Worm (Caenorhabditis elegans) whole organism, L4/young adult: Measurements from ENCODE around the gene C03E10.3.

Experiments used
- W03F9.2 ChIP-seq: fragments of 150-350 bp; optimal IDR thresholded peaks from 2 replicates; lab custom pipeline; 2014; ENCODE audit warnings: missing biosample characterization, missing genetic modification characterization
- dao-5 ChIP-seq: sonication (generic microtip); optimal IDR thresholded peaks from 2 replicates; lab custom pipeline; 2016; ENCODE audit warnings: missing genotype, missing genetic modification characterization, moderate library complexity, missing compliant biosample characterization
- him-1 ChIP-seq: sonication (generic microtip); optimal IDR thresholded peaks from 2 replicates; lab custom pipeline; 2016; ENCODE audit warnings: missing genotype, missing genetic modification reagents, missing genetic modification characterization, missing compliant biosample characterization

Gene C03E10.3

DNA sequence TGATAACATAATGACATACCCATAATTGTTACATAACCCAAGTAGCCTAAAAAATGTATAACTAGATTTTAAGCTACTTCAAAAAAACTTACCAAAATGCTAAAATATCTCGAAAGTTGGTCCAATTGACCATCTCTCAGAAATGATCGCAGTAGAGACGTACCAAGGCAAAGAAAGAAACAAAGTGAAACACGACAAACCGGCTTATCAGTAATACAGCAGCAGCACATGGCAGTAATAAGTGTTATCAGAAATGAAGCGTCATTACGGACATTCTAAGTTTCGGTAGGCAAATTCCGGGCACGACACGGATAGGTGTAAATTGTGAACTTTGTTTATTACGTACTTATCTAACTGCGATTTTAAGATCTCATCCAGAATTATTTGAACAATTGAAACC, 20.7 kb upstream of the C03E10.3 start, which contains the start of gene cln-3.1:
TSS of gene cln-3.1 (minus strand) at position 171 of the 400 bp plus-strand sequence.
- TF ChIP-seq him-1 (no peak), W03F9.2 (tag; lab: Kevin White, UChicago) (no peak), dao-5 (tag; lab: Kevin White, UChicago) (no peak)

DNA sequence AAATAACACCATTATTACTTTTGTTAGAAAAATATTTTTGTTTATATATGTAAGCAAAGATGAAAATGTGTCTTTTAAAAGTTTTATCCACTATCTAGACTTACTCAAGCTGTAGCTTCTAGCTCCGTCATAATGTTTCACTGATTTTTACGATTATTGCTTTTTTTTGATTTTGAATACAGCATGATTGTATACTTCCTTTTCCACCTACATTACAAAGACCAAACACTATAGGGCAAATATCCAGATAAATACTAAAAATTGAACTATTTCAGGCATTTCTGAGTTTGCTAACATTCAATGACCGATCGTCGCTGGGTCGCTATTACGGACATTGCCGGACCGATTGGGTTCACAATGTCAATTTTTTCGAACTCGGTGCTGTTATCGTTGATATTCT, 19.5 kb upstream of the C03E10.3 start, which contains the start of gene str-116:
TSS of gene str-116 (plus strand) at position 301 of the 400 bp plus-strand sequence.
- TF ChIP-seq dao-5 (tag; lab: Kevin White, UChicago) (no peak), W03F9.2 (tag; lab: Kevin White, UChicago) (no peak), him-1 (no peak)

- TF ChIP-seq W03F9.2 (tag; lab: Kevin White, UChicago) = no peak
- no peak for TF ChIP-seq dao-5 (tag; lab: Kevin White, UChicago)
- TF ChIP-seq him-1 = no peak
Measured at ce11 chrV:11268791-11269190, 17.4 kb upstream of the C03E10.3 start, which contains the start of gene str-115. TSS of gene str-115 (plus strand) at chrV:11269091.

ce11 chrV:11271051-11271450, 15.2 kb upstream of the C03E10.3 start, which contains the start of gene clec-222:
TSS of gene clec-222 (plus strand) at chrV:11271351.
- no peak for TF ChIP-seq dao-5 (tag; lab: Kevin White, UChicago)
- no peak for TF ChIP-seq W03F9.2 (tag; lab: Kevin White, UChicago)
- TF ChIP-seq him-1 = no peak

DNA sequence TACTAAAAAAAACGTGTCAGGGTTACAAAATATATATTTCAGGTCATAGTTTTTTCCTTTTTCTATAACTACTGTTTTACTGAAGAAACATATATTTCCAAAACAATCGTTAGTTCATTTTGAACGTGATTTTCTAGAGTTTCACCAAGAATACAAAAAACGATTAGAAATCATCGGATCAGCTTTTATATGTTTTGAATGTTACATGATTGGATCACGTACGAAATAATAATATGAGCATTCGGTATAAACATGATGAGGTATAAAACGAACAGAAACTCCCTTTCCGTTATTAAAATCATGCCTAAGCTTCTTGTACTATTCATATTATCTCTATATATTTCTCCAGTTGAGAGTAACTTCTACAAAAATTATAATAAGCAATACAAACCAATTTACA, 13.4 kb upstream of the C03E10.3 start, which contains the start of gene clec-223:
TSS of gene clec-223 (plus strand) at position 301 of the 400 bp plus-strand sequence.
- no peak for TF ChIP-seq W03F9.2 (tag; lab: Kevin White, UChicago)
- no peak for TF ChIP-seq him-1
- TF ChIP-seq dao-5 (tag; lab: Kevin White, UChicago) = no peak

DNA sequence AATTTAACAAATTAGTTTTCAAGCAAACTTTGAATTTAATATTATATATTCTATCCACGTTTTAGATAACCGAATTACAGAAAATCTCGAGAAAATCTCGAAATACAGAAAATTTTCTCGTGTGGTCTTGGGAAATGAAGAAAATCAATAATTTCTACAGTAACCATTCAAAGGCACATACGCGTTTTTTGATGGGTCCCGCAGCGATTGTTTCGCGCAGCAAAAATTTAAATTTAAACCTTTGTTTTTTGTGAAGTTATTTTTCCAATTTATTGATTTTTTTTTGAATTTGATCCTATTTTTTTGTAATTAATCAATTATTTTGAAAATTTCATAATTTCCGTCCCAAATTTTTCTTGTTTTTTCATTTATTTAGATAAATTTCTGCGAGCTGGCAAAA, 6.7 kb upstream of the C03E10.3 start:
- no peak for TF ChIP-seq W03F9.2 (tag; lab: Kevin White, UChicago)
- no peak for TF ChIP-seq dao-5 (tag; lab: Kevin White, UChicago)
- no peak for TF ChIP-seq him-1

DNA sequence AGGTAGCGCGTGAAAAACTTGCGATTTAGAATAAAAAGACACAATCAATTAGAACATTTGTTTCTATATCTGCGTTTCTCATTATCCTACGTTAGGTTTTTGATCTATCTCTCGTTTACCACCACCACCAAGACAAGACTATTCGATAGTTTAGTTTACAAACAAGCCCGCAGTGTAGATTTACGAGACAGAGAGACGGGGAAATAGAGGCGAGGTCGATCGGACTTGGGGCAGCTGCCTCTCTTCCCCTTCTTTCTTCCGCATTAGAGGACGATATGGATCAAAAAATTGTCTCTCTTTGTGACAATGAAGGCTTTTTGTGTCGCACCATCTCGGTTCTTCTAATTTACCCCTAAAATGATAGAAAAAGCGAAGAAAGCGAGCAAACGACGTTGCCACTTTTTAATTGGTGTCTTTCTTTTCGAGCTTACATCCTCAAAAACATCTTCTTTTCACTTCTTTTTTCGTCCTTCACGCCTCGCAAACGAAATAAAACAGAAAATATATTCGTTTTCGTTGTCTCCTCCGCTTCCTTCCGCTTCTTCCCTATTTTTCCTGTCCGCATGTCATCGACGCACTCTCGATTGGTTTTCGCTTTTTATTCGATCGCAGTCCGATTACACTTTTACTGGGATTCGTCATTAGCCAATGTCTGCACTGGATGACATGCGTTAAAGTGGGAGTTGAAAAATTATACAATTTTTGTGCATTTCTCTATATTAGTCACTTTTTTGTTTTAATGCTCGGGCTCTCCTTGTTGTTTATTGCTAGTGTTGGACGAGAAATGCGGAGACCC, 4.6 kb upstream of the C03E10.3 start:
- TF ChIP-seq W03F9.2 (tag; lab: Kevin White, UChicago) (no peak), him-1 (no peak), dao-5 (tag; lab: Kevin White, UChicago) (no peak)

DNA sequence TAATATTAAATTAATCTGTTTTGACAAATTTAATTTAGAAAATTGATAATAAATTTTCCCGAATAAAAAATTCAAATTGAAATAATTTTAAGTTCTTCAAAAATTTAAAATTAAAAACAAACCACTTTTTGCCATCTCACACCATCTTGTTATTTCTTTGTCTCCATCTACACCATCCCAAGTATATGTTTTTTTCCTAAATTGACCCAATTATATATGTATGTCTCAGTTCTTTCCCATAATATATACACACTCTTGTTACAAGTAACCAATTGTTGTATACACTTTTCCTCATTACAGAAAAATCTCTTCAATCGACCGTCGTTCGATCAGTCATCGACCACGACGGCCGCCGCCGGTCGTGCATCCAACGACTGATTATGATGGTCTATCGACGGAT, 3.9 kb upstream of the C03E10.3 start, which contains the start of gene gly-20:
TSS of gene gly-20 (plus strand) at position 301 of the 400 bp plus-strand sequence.
- TF ChIP-seq dao-5 (tag; lab: Kevin White, UChicago) (no peak), W03F9.2 (tag; lab: Kevin White, UChicago) (no peak), him-1 (no peak)

ce11 chrV:11290888-11291287, 4.7 kb downstream of the C03E10.3 start, which contains the start of gene C03E10.1:
TSS of gene C03E10.1 (plus strand) at chrV:11291188.
- no peak for TF ChIP-seq him-1
- no peak for TF ChIP-seq W03F9.2 (tag; lab: Kevin White, UChicago)
- no peak for TF ChIP-seq dao-5 (tag; lab: Kevin White, UChicago)

DNA sequence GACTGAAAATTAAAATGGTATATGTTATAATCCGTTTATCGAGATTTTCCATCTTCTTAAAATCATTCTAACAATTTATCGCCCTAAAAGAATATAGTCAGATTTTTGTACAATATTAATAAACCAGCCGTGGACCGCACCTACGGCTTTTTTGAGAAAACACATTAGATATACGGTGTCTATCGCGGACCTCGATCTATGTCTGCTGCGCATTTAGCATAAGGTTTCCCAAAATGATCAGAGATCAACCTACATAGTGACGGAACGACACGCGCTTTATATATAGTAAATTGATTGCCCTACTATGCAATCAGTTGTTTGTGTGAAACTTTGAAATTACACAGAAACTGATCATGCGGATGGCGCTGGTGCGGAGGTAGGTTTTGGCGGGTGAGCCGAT, 6.5 kb downstream of the C03E10.3 start:
- TF ChIP-seq him-1 = no peak
- TF ChIP-seq dao-5 (tag; lab: Kevin White, UChicago) = no peak
- TF ChIP-seq W03F9.2 (tag; lab: Kevin White, UChicago) = no peak

ce11 chrV:11294393-11294792, 8.2 kb downstream of the C03E10.3 start, which contains the start of gene T03F7.6:
TSS of gene T03F7.6 (plus strand) at chrV:11294693.
- TF ChIP-seq W03F9.2 (tag; lab: Kevin White, UChicago) = no peak
- no peak for TF ChIP-seq him-1
- TF ChIP-seq dao-5 (tag; lab: Kevin White, UChicago) = no peak

DNA sequence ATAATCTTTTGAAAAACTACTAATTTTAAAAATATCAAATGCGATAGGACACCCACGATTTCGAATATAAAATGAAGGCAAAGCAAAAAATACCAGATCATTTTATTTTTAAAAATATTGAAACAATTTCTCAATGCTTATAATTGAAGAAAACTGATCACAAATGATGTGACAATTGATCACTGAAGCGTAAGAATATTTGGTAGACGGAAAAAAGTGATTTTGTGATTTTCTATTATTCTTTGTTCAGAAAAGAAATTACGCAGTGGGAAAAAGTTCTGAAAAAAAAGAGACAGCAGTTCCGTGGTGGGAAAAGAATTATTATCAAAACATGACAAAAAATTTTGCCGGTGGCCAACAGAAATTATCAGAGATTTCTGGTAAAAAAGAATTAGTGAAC, 12.4 kb downstream of the C03E10.3 start, which contains the start of gene T03F7.5:
TSS of gene T03F7.5 (minus strand) at position 101 of the 400 bp plus-strand sequence.
- TF ChIP-seq dao-5 (tag; lab: Kevin White, UChicago) = no peak
- no peak for TF ChIP-seq him-1

DNA sequence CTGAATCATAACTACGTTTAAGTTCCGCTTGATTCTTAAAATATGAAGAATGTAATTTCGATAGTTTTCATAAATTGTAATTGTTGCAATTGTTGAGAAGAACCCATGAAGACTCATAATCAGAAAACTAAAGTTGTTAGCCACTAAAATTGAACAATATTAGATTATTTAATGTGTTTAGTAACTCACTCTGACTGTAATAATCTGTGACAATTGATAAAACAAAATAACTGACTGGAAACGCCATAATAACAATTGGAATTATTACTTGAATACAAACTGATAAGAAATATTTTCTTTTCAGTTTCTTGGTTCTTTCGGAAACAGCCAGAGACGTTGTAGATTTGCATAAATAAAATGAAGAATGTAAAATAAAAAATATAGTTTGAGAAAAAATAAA, 13.2 kb downstream of the C03E10.3 start:
- TF ChIP-seq dao-5 (tag; lab: Kevin White, UChicago) (no peak), W03F9.2 (tag; lab: Kevin White, UChicago) (no peak), him-1 (no peak)

DNA sequence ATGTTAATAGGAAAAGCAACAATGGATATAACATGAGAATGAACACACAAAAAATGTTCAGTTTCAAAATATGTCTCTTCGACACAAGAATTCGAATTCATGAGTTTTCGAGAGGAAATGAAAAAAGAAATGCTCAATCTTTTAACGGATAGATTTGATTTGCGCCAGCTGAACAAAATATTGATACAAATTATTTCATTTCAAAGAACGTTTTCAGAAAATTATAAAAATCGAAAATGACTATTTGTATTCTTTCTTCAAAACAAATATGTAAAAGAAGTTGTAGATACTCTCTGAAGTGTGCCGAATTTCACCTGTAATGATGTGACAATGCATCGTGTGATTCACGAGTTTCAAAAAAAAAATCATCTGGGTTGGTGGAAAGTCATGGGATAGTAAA, 14.3 kb downstream of the C03E10.3 start, which contains the start of gene srh-47:
TSS of gene srh-47 (minus strand) at position 101 of the 400 bp plus-strand sequence.
- TF ChIP-seq dao-5 (tag; lab: Kevin White, UChicago) (no peak), him-1 (no peak), W03F9.2 (tag; lab: Kevin White, UChicago) (no peak)
